Fruit fly (Drosophila melanogaster) whole organism, embryonic: ENCODE data around the gene Hasp.

ENCODE experiments used
- E2f1 ChIP-seq: fragments of 200-800 bp; sonication (Bioruptor generic); IDR thresholded peaks from 2 replicates; pipeline ENCODE4 v1.3.6; 2022; ENCODE audit warnings: missing biosample characterization, missing genetic modification characterization
- MBD-R2 ChIP-seq: fragments of 200-800 bp; sonication (Bioruptor generic); IDR thresholded peaks from 2 replicates; pipeline ENCODE4 v1.3.6; 2022; ENCODE audit warnings: missing biosample characterization, missing genetic modification characterization
- pzg ChIP-seq: fragments of 200-800 bp; sonication (Bioruptor generic); optimal IDR thresholded peaks from 3 replicates; lab custom pipeline; 2018; ENCODE audit warnings: missing biosample characterization, mild to moderate bottlenecking, missing genetic modification characterization, moderate library complexity

- no peak for TF ChIP-seq MBD-R2 (GFP tag; lab: Robert Waterston, UW)
- no peak for TF ChIP-seq E2f1 (GFP tag; lab: Robert Waterston, UW)
- TF ChIP-seq pzg (GFP tag; lab: Kevin White, UChicago) = no peak
Measured at dm6 chr2L:19459404-19459803, 57.6 kb downstream of the Hasp start.
